Fruit fly (Drosophila melanogaster) whole organism, embryonic: Measurements from ENCODE around the gene ND-MNLL.

Source experiments
- Asciz ChIP-seq: fragments of 200-800 bp; sonication (Bioruptor generic); optimal IDR thresholded peaks from 2 replicates; lab custom pipeline; 2017; ENCODE audit warnings: missing biosample characterization, mild to moderate bottlenecking, missing genetic modification characterization, missing genetic modification reagents
- CG11504 ChIP-seq: fragments of 200-800 bp; sonication (Bioruptor generic); optimal IDR thresholded peaks from 3 replicates; lab custom pipeline; 2019; ENCODE audit warnings: missing biosample characterization, mild to moderate bottlenecking, missing genetic modification characterization, moderate library complexity
- CG11723 ChIP-seq: fragments of 200-800 bp; sonication (Bioruptor generic); optimal IDR thresholded peaks from 2 replicates; lab custom pipeline; 2017; ENCODE audit warnings: missing biosample characterization, mild to moderate bottlenecking, missing genetic modification characterization
- CG12104 ChIP-seq: fragments of 200-800 bp; sonication (Bioruptor generic); optimal IDR thresholded peaks from 3 replicates; lab custom pipeline; 2016; ENCODE audit warnings: missing biosample characterization, missing genetic modification characterization
- CG15011 ChIP-seq: fragments of 200-800 bp; sonication (Bioruptor generic); optimal IDR thresholded peaks from 3 replicates; lab custom pipeline; 2018; ENCODE audit warnings: missing biosample characterization, mild to moderate bottlenecking, missing genetic modification characterization
- CG16813 ChIP-seq: fragments of 200-800 bp; sonication (Bioruptor generic); IDR thresholded peaks from 3 replicates; pipeline ENCODE4 v1.3.6; 2022; ENCODE audit warnings: missing biosample characterization, missing genetic modification characterization; ENCODE audit not compliant: partially characterized antibody
- CG16863 ChIP-seq: fragments of 200-800 bp; sonication (Bioruptor generic); optimal IDR thresholded peaks from 3 replicates; lab custom pipeline; 2016; ENCODE audit warnings: missing biosample characterization, missing genetic modification characterization
- CG17186 ChIP-seq: fragments of 200-800 bp; sonication (Bioruptor generic); optimal IDR thresholded peaks from 3 replicates; lab custom pipeline; 2017; ENCODE audit warnings: missing biosample characterization, missing genetic modification reagents, missing genetic modification characterization
- CG18476 ChIP-seq: fragments of 200-800 bp; sonication (Bioruptor generic); optimal IDR thresholded peaks from 2 replicates; lab custom pipeline; 2016; ENCODE audit warnings: missing biosample characterization, mild to moderate bottlenecking, missing genetic modification characterization
- CG31224 ChIP-seq: fragments of 200-800 bp; sonication (Bioruptor generic); IDR thresholded peaks from 2 replicates; pipeline ENCODE4 v1.3.6; 2022; ENCODE audit warnings: missing biosample characterization, missing genetic modification characterization
- CG32532 ChIP-seq: fragments of 200-800 bp; sonication (Bioruptor generic); IDR thresholded peaks from 2 replicates; pipeline ENCODE4 v1.3.6; 2022; ENCODE audit warnings: missing biosample characterization, missing genetic modification characterization
- CG42726 ChIP-seq: fragments of 200-800 bp; sonication (Bioruptor generic); IDR thresholded peaks from 2 replicates; pipeline ENCODE4 v1.3.6; 2022; ENCODE audit warnings: missing biosample characterization, missing genetic modification characterization; ENCODE audit not compliant: partially characterized antibody
- CG6813 ChIP-seq: fragments of 200-800 bp; sonication (Bioruptor generic); optimal IDR thresholded peaks from 2 replicates; lab custom pipeline; 2017; ENCODE audit warnings: missing biosample characterization, missing genetic modification characterization, mild to moderate bottlenecking, moderate library complexity, missing genetic modification reagents
- CG7357 ChIP-seq: fragments of 200-800 bp; sonication (Bioruptor generic); IDR thresholded peaks from 3 replicates; pipeline ENCODE4 v1.3.6; 2022; ENCODE audit warnings: missing biosample characterization, missing genetic modification characterization
- CG7745 ChIP-seq: fragments of 200-800 bp; sonication (Bioruptor generic); optimal IDR thresholded peaks from 2 replicates; lab custom pipeline; 2018; ENCODE audit warnings: missing biosample characterization, mild to moderate bottlenecking, missing genetic modification characterization, moderate library complexity
- CG8290 ChIP-seq, 3 experiments: fragments of 200-800 bp; sonication (Bioruptor generic); optimal IDR thresholded peaks; 2 replicates each; lab custom pipeline; 2016 to 2019; ENCODE audit warnings: missing biosample characterization in 3 of 3, missing genetic modification characterization in 3 of 3, mild to moderate bottlenecking in 2 of 3, moderate library complexity in 1 of 3
- CG8944 ChIP-seq: fragments of 200-800 bp; sonication (Bioruptor generic); optimal IDR thresholded peaks from 3 replicates; lab custom pipeline; 2016; ENCODE audit warnings: missing biosample characterization, missing genetic modification characterization
- CG9437 ChIP-seq: fragments of 200-800 bp; sonication (Bioruptor generic); optimal IDR thresholded peaks from 2 replicates; lab custom pipeline; 2018; ENCODE audit warnings: missing biosample characterization, mild to moderate bottlenecking, missing genetic modification characterization
- D19B ChIP-seq: fragments of 200-800 bp; sonication (Bioruptor generic); optimal IDR thresholded peaks from 2 replicates; lab custom pipeline; 2017; ENCODE audit warnings: missing biosample characterization, mild to moderate bottlenecking, missing genetic modification characterization
- Dad ChIP-seq: fragments of 200-800 bp; sonication (Bioruptor generic); optimal IDR thresholded peaks from 3 replicates; lab custom pipeline; 2016; ENCODE audit warnings: missing biosample characterization, missing genetic modification characterization
- Dbx ChIP-seq: fragments of 200-800 bp; sonication (Bioruptor generic); IDR thresholded peaks from 3 replicates; pipeline ENCODE4 v1.3.6; 2022; ENCODE audit warnings: missing biosample characterization, missing genetic modification characterization
- Dp ChIP-seq: fragments of 200-800 bp; sonication (Bioruptor generic); optimal IDR thresholded peaks from 2 replicates; lab custom pipeline; 2018; ENCODE audit warnings: missing biosample characterization, mild to moderate bottlenecking, missing genetic modification characterization, moderate library complexity
- Dref ChIP-seq: fragments of 200-800 bp; sonication (Bioruptor generic); IDR thresholded peaks from 2 replicates; pipeline ENCODE4 v1.3.6; 2022; ENCODE audit warnings: missing biosample characterization, missing genetic modification characterization
- Ets65A ChIP-seq: fragments of 200-800 bp; sonication (Bioruptor generic); peaks from one replicate; lab custom pipeline; 2016; ENCODE audit warnings: missing biosample characterization, missing genetic modification characterization
- Hmr ChIP-seq: fragments of 200-800 bp; sonication (Bioruptor generic); optimal IDR thresholded peaks from 3 replicates; lab custom pipeline; 2017; ENCODE audit warnings: mild to moderate bottlenecking, missing biosample characterization, missing genetic modification reagents, missing genetic modification characterization
- Hr51 ChIP-seq, 2 experiments: fragments of 200-800 bp; sonication (Bioruptor generic); optimal IDR thresholded peaks; 2 replicates in 1 of 2; 3 replicates in 1 of 2; lab custom pipeline; 2016 to 2018; ENCODE audit warnings: missing biosample characterization in 2 of 2, missing genetic modification characterization in 2 of 2, mild to moderate bottlenecking in 1 of 2, moderate library complexity in 1 of 2
- Lhr ChIP-seq: fragments of 200-800 bp; sonication (Bioruptor generic); optimal IDR thresholded peaks from 3 replicates; lab custom pipeline; 2017; ENCODE audit warnings: mild to moderate bottlenecking, missing biosample characterization, missing genetic modification reagents, missing genetic modification characterization
- Meics ChIP-seq: fragments of 200-800 bp; sonication (Bioruptor generic); optimal IDR thresholded peaks from 2 replicates; lab custom pipeline; 2017; ENCODE audit warnings: missing biosample characterization, mild to moderate bottlenecking, missing genetic modification characterization
- Sry-δ ChIP-seq: fragments of 200-800 bp; sonication (Bioruptor generic); optimal IDR thresholded peaks from 2 replicates; lab custom pipeline; 2016; ENCODE audit warnings: missing biosample characterization, missing genetic modification characterization
- bowl ChIP-seq: fragments of 200-800 bp; sonication (Bioruptor generic); IDR thresholded peaks from 2 replicates; pipeline ENCODE4 v1.3.6; 2022; ENCODE audit warnings: missing biosample characterization, missing genetic modification characterization
- cg ChIP-seq: fragments of 200-800 bp; sonication (Bioruptor generic); optimal IDR thresholded peaks from 3 replicates; lab custom pipeline; 2019; ENCODE audit warnings: missing biosample characterization, mild to moderate bottlenecking, missing genetic modification characterization, moderate library complexity
- da ChIP-seq: fragments of 200-800 bp; sonication (Bioruptor generic); optimal IDR thresholded peaks from 2 replicates; lab custom pipeline; 2016; ENCODE audit warnings: missing biosample characterization, missing genetic modification characterization
- dm ChIP-seq: fragments of 200-800 bp; sonication (Bioruptor generic); optimal IDR thresholded peaks from 3 replicates; lab custom pipeline; 2016; ENCODE audit warnings: missing biosample characterization, missing genetic modification characterization
- dmrt99B ChIP-seq: fragments of 200-800 bp; sonication (Bioruptor generic); optimal IDR thresholded peaks from 2 replicates; lab custom pipeline; 2018; ENCODE audit warnings: missing biosample characterization, mild to moderate bottlenecking, missing genetic modification characterization, moderate library complexity
- ems ChIP-seq: fragments of 200-800 bp; sonication (Bioruptor generic); optimal IDR thresholded peaks from 3 replicates; lab custom pipeline; 2016; ENCODE audit warnings: missing biosample characterization, missing genetic modification characterization
- fd96Cb ChIP-seq: fragments of 200-800 bp; sonication (Bioruptor generic); optimal IDR thresholded peaks from 2 replicates; lab custom pipeline; 2018; ENCODE audit warnings: missing biosample characterization, mild to moderate bottlenecking, missing genetic modification characterization, moderate library complexity
- hth ChIP-seq: fragments of >200 bp; optimal IDR thresholded peaks from 2 replicates; lab custom pipeline; 2017; ENCODE audit warnings: inconsistent platforms
- ind ChIP-seq: fragments of 200-800 bp; sonication (Bioruptor generic); optimal IDR thresholded peaks from 3 replicates; lab custom pipeline; 2016; ENCODE audit warnings: missing biosample characterization, missing genetic modification characterization
- inv ChIP-seq: fragments of 200-800 bp; sonication (Bioruptor generic); IDR thresholded peaks from 2 replicates; pipeline ENCODE4 v1.3.6; 2022; ENCODE audit warnings: missing biosample characterization, missing genetic modification characterization; ENCODE audit not compliant: partially characterized antibody
- jigr1 ChIP-seq: fragments of 200-800 bp; sonication (Bioruptor generic); IDR thresholded peaks from 3 replicates; pipeline ENCODE4 v1.3.6; 2022; ENCODE audit warnings: missing biosample characterization, missing genetic modification characterization
- lola ChIP-seq, 3 experiments: fragments of >200 bp in 2 of 3; fragments of 200-800 bp in 1 of 3; sonication (Bioruptor generic) in 1 of 3; optimal IDR thresholded peaks; 2 replicates each; lab custom pipeline; 2017 to 2019; ENCODE audit warnings: missing biosample characterization in 3 of 3, missing genetic modification characterization in 3 of 3, mild to moderate bottlenecking in 1 of 3, moderate library complexity in 1 of 3
- nerfin-1 ChIP-seq: fragments of 200-800 bp; sonication (Bioruptor generic); optimal IDR thresholded peaks from 3 replicates; lab custom pipeline; 2019; ENCODE audit warnings: missing biosample characterization, mild to moderate bottlenecking, missing genetic modification characterization, moderate library complexity
- org-1 ChIP-seq: fragments of 200-800 bp; sonication (Bioruptor generic); optimal IDR thresholded peaks from 2 replicates; lab custom pipeline; 2017; ENCODE audit warnings: missing biosample characterization, missing genetic modification characterization
- repo ChIP-seq: fragments of 200-800 bp; sonication (Bioruptor generic); optimal IDR thresholded peaks from 2 replicates; lab custom pipeline; 2016; ENCODE audit warnings: missing biosample characterization, missing genetic modification characterization
- schlank ChIP-seq: fragments of 200-800 bp; sonication (Bioruptor generic); optimal IDR thresholded peaks from 2 replicates; lab custom pipeline; 2018; ENCODE audit warnings: missing biosample characterization, mild to moderate bottlenecking, missing genetic modification characterization
- seq ChIP-seq: fragments of 200-800 bp; sonication (Bioruptor generic); IDR thresholded peaks from 2 replicates; pipeline ENCODE4 v1.3.6; 2022; ENCODE audit warnings: missing biosample characterization, missing genetic modification characterization
- sisA ChIP-seq: fragments of 200-800 bp; sonication (Bioruptor generic); IDR thresholded peaks from 2 replicates; pipeline ENCODE4 v1.3.6; 2022; ENCODE audit warnings: missing biosample characterization, missing genetic modification characterization
- wek ChIP-seq: fragments of 200-800 bp; sonication (Bioruptor generic); optimal IDR thresholded peaks from 3 replicates; lab custom pipeline; 2018; ENCODE audit warnings: missing biosample characterization, mild to moderate bottlenecking, missing genetic modification characterization, moderate library complexity

The ND-MNLL gene

DNA sequence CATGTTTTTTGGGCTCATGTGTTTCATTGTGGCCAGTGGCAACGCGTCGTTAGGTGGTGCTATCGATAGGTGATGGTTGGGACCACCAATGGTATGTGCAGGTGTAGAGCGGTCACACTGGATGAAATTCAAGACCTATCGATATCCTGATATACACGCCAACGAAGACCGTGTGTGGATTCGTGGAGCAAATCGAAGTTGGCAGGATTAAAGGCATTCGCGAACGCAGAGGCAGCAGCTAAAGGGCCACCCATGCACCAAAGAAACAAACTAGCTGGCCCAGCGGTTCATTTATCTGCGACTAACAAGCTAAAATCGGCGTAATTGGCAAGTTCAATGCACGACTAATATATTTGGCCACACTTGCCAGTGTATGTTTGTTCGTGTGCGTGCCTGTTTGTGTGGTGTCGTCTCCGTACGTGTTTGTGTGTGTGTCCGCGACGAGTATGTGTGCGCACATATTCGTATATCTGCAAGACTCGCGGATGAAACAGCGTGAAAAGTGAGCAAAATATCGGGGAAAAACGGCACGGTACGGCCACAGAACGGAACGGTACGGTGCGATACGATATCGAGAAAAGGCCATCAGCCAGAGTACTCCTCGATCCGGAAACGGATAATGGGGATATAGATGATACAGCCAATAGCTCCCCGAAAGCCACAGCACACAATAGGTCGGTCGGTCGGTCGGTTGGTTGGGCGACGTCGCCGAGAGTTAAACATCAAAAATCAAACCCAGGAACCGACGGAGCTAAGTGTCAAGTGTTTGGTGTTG is 42.4 kb upstream of the ND-MNLL start, which contains the start of gene Ubr3 (continued):
- TF ChIP-seq Lhr (GFP tag; lab: Kevin White, UChicago) (no peak), CG17186 (GFP tag; lab: Kevin White, UChicago) (peak; percentile 41), lola (GFP tag; optimal IDR thresholded peaks at IDR 0.05; lab: Kevin White, UChicago) (no peak), Sry-δ (GFP tag; lab: Kevin White, UChicago) (peak; percentile 82), cg (GFP tag; lab: Kevin White, UChicago) (peak; percentile 95), ind (GFP tag; lab: Kevin White, UChicago) (no peak), CG42726 (peak; percentile 82), CG16863 (GFP tag; lab: Kevin White, UChicago) (no peak), CG12104 (GFP tag; lab: Kevin White, UChicago) (no peak), Dbx (GFP tag; lab: Robert Waterston, UW) (0 out of 3 replicates have a peak, but pooled peaks have one; percentile 29), CG32532 (0 out of 2 replicates have a peak, but pooled peaks have one; percentile 18), bowl (GFP tag; lab: Robert Waterston, UW) (no peak), CG11723 (GFP tag; lab: Kevin White, UChicago) (no peak), Meics (GFP tag; lab: Kevin White, UChicago) (no peak), CG8944 (GFP tag; lab: Kevin White, UChicago) (no peak), repo (GFP tag; lab: Kevin White, UChicago) (no peak), Dref (GFP tag; lab: Robert Waterston, UW) (peak; percentile 87), CG31224 (no peak), fd96Cb (tag; lab: Kevin White, UChicago) (no peak), Dp (GFP tag; lab: Kevin White, UChicago) (peak; percentile 8), nerfin-1 (peak; percentile 22), Ets65A (GFP tag; lab: Kevin White, UChicago) (peak; percentile 80), Hmr (GFP tag; lab: Kevin White, UChicago) (peak; percentile 51), CG7745 (tag; lab: Kevin White, UChicago) (no peak), inv (GFP tag; lab: Robert Waterston, UW) (peak; percentile 74), D19B (GFP tag; lab: Kevin White, UChicago) (no peak), CG11504 (peak; percentile 7), CG6813 (no peak), CG7357 (GFP tag; lab: Robert Waterston, UW) (peak; percentile 89), hth (no peak), dmrt99B (no peak), Dad (GFP tag; lab: Kevin White, UChicago) (no peak), seq (GFP tag; lab: Robert Waterston, UW) (no peak), dm (peak; percentile 77), schlank (no peak), Hr51 (GFP tag; optimal IDR thresholded peaks at IDR 0.05; lab: Kevin White, UChicago) (no peak), CG9437 (no peak), org-1 (GFP tag; lab: Kevin White, UChicago) (no peak), wek (GFP tag; lab: Kevin White, UChicago) (no peak), jigr1 (GFP tag; lab: Robert Waterston, UW) (no peak), CG18476 (no peak), ems (GFP tag; lab: Kevin White, UChicago) (no peak), da (GFP tag; lab: Kevin White, UChicago) (no peak), CG16813 (GFP tag; lab: Robert Waterston, UW) (peak; percentile 80), CG15011 (GFP tag; lab: Kevin White, UChicago) (no peak), sisA (no peak), Asciz (GFP tag; lab: Kevin White, UChicago) (no peak), CG8290 (GFP tag; optimal IDR thresholded peaks at IDR 0.05; lab: Kevin White, UChicago) (no peak), CG8290 (tag; optimal IDR thresholded peaks at IDR 0.05; lab: Kevin White, UChicago) (peak in 1 of 2 experiments; percentile 59)
